Worm (Caenorhabditis elegans) whole organism, L4 larva: ENCODE data around the gene twk-20.

Source experiments
- F10B5.3 ChIP-seq: sonication (generic microtip); optimal IDR thresholded peaks from 2 replicates; lab custom pipeline; 2016; ENCODE audit warnings: mild to moderate bottlenecking, missing genetic modification characterization, missing compliant biosample characterization
- F26F4.8 ChIP-seq: fragments of 200-800 bp; sonication (Bioruptor generic); conservative IDR thresholded peaks from 2 replicates; pipeline ENCODE4 v1.3.6; 2022; ENCODE audit warnings: missing genetic modification characterization, missing compliant biosample characterization
- F37D6.2 ChIP-seq: sonication (generic microtip); optimal IDR thresholded peaks from 2 replicates; lab custom pipeline; 2016; ENCODE audit warnings: mild to moderate bottlenecking, missing genetic modification characterization, missing compliant biosample characterization
- T20F7.1 ChIP-seq: fragments of 200-800 bp; sonication (Bioruptor generic); optimal IDR thresholded peaks from 2 replicates; lab custom pipeline; 2018; ENCODE audit warnings: mild to moderate bottlenecking, missing genetic modification characterization, missing compliant biosample characterization
- aha-1 ChIP-seq: fragments of 150-350 bp; peaks from one replicate; lab custom pipeline; 2014; ENCODE audit warnings: missing biosample characterization, missing genetic modification characterization
- aly-2 ChIP-seq: sonication (generic microtip); optimal IDR thresholded peaks from 2 replicates; lab custom pipeline; 2018; ENCODE audit warnings: missing biosample characterization, missing genetic modification characterization
- ctbp-1 ChIP-seq: fragments of 200-800 bp; sonication (Bioruptor generic); IDR thresholded peaks from 2 replicates; pipeline ENCODE4 v1.3.6; 2022; ENCODE audit warnings: missing genetic modification reagents, missing genetic modification characterization, missing compliant biosample characterization
- daf-16 ChIP-seq, 3 experiments: sonication (generic microtip); optimal IDR thresholded peaks; 2 replicates each; lab custom pipeline; 2016 to 2017; ENCODE audit warnings: missing genetic modification characterization in 3 of 3, missing genetic modification reagents in 3 of 3, mild to moderate bottlenecking in 2 of 3, missing compliant biosample characterization in 2 of 3, missing biosample characterization in 1 of 3, moderate library complexity in 1 of 3
- daf-19 ChIP-seq: fragments of 200-800 bp; sonication (Bioruptor generic); conservative IDR thresholded peaks from 2 replicates; pipeline ENCODE4 v1.3.6; 2022; ENCODE audit warnings: missing genetic modification characterization, missing compliant biosample characterization
- dmd-6 ChIP-seq: fragments of 200-800 bp; sonication (Bioruptor generic); IDR thresholded peaks from 2 replicates; pipeline ENCODE4 v1.3.6; 2022; ENCODE audit warnings: missing genetic modification reagents, missing genetic modification characterization, missing compliant biosample characterization
- dve-1 ChIP-seq: sonication (generic microtip); optimal IDR thresholded peaks from 2 replicates; lab custom pipeline; 2017; ENCODE audit warnings: antibody characterized with exemption, mild to moderate bottlenecking, missing genetic modification characterization, missing compliant biosample characterization; ENCODE audit not compliant: insufficient read depth
- egl-43 ChIP-seq: fragments of 200-800 bp; sonication (Bioruptor generic); IDR thresholded peaks from 2 replicates; pipeline ENCODE4 v1.3.6; 2022; ENCODE audit warnings: missing genetic modification reagents, missing genetic modification characterization, missing compliant biosample characterization
- fkh-10 ChIP-seq: fragments of 150-350 bp; optimal IDR thresholded peaks from 2 replicates; lab custom pipeline; 2014; ENCODE audit warnings: missing biosample characterization, missing genetic modification reagents, missing genetic modification characterization
- gei-8 ChIP-seq: fragments of 200-800 bp; sonication (Bioruptor generic); optimal IDR thresholded peaks from 2 replicates; lab custom pipeline; 2018; ENCODE audit warnings: mild to moderate bottlenecking, missing genetic modification characterization, missing compliant biosample characterization
- hif-1 ChIP-seq, 2 experiments: sonication (generic microtip); optimal IDR thresholded peaks; 2 replicates each; lab custom pipeline; 2016 to 2017; ENCODE audit warnings: missing compliant biosample characterization in 2 of 2, missing genetic modification characterization in 2 of 2, missing genetic modification reagents in 2 of 2, missing genotype in 2 of 2, mild to moderate bottlenecking in 1 of 2
- hlh-11 ChIP-seq: fragments of 200-800 bp; sonication (Bioruptor generic); optimal IDR thresholded peaks from 2 replicates; lab custom pipeline; 2018; ENCODE audit warnings: mild to moderate bottlenecking, missing genetic modification characterization, missing compliant biosample characterization
- hlh-30 ChIP-seq: sonication (generic microtip); optimal IDR thresholded peaks from 2 replicates; lab custom pipeline; 2017; ENCODE audit warnings: antibody characterized with exemption, mild to moderate bottlenecking, missing genetic modification characterization, missing compliant biosample characterization; ENCODE audit not compliant: insufficient read depth
- hmg-1.1 ChIP-seq: fragments of 200-800 bp; sonication (Bioruptor generic); IDR thresholded peaks from 2 replicates; pipeline ENCODE4 v1.3.6; 2022; ENCODE audit warnings: missing genetic modification reagents, missing genetic modification characterization, missing compliant biosample characterization
- jun-1 ChIP-seq: fragments of 150-350 bp; optimal IDR thresholded peaks from 2 replicates; lab custom pipeline; 2014; ENCODE audit warnings: missing biosample characterization, missing genetic modification reagents, missing genetic modification characterization
- lin-13 ChIP-seq: fragments of 150-350 bp; optimal IDR thresholded peaks from 2 replicates; lab custom pipeline; 2014; ENCODE audit warnings: missing biosample characterization, missing genetic modification reagents, missing genetic modification characterization
- lin-29 ChIP-seq: fragments of 200-800 bp; sonication (Bioruptor generic); IDR thresholded peaks from 2 replicates; pipeline ENCODE4 v1.3.6; 2022; ENCODE audit warnings: missing genetic modification reagents, missing genetic modification characterization, missing compliant biosample characterization
- lsy-2 ChIP-seq, 2 experiments: fragments of 150-350 bp in 1 of 2; sonication (generic microtip) in 1 of 2; optimal IDR thresholded peaks; 2 replicates each; lab custom pipeline; 2014 to 2017; ENCODE audit warnings: missing biosample characterization in 2 of 2, missing genetic modification characterization in 2 of 2
- mdl-1 ChIP-seq, 2 experiments: fragments of 150-350 bp in 1 of 2; sonication (generic microtip) in 1 of 2; optimal IDR thresholded peaks; 2 replicates each; lab custom pipeline; 2014 to 2017; ENCODE audit warnings: missing biosample characterization in 2 of 2, missing genetic modification characterization in 2 of 2
- mes-2 ChIP-seq: sonication (generic microtip); optimal IDR thresholded peaks from 2 replicates; lab custom pipeline; 2016; ENCODE audit warnings: missing genotype, mild to moderate bottlenecking, missing genetic modification characterization, missing compliant biosample characterization; ENCODE audit not compliant: poor library complexity, severe bottlenecking
- mxl-3 ChIP-seq: fragments of 200-800 bp; sonication (Bioruptor generic); optimal IDR thresholded peaks from 2 replicates; lab custom pipeline; 2018; ENCODE audit warnings: mild to moderate bottlenecking, missing genetic modification characterization, missing compliant biosample characterization
- nhr-11 ChIP-seq: fragments of 150-350 bp; optimal IDR thresholded peaks from 2 replicates; lab custom pipeline; 2014; ENCODE audit warnings: missing biosample characterization, missing genetic modification characterization
- nhr-111 ChIP-seq: fragments of 200-800 bp; sonication (Bioruptor generic); optimal IDR thresholded peaks from 2 replicates; lab custom pipeline; 2018; ENCODE audit warnings: mild to moderate bottlenecking, missing genetic modification characterization, missing compliant biosample characterization
- nhr-25 ChIP-seq: sonication (generic microtip); optimal IDR thresholded peaks from 2 replicates; lab custom pipeline; 2017; ENCODE audit warnings: missing genetic modification characterization, mild to moderate bottlenecking, missing compliant biosample characterization, antibody characterized with exemption, moderate library complexity, borderline replicate concordance; ENCODE audit not compliant: insufficient read depth
- nhr-28 ChIP-seq: fragments of 150-350 bp; optimal IDR thresholded peaks from 2 replicates; lab custom pipeline; 2014; ENCODE audit warnings: missing biosample characterization, missing genetic modification characterization
- nhr-41 ChIP-seq: fragments of 200-800 bp; sonication (Bioruptor generic); IDR thresholded peaks from 2 replicates; pipeline ENCODE4 v1.3.6; 2022; ENCODE audit warnings: missing genetic modification reagents, missing genetic modification characterization, missing compliant biosample characterization
- nhr-6 ChIP-seq: fragments of 150-350 bp; optimal IDR thresholded peaks from 2 replicates; lab custom pipeline; 2014; ENCODE audit warnings: missing biosample characterization, missing genetic modification characterization
- nhr-76 ChIP-seq: fragments of 150-350 bp; optimal IDR thresholded peaks from 2 replicates; lab custom pipeline; 2014; ENCODE audit warnings: missing biosample characterization, missing genetic modification characterization
- nhr-77 ChIP-seq: fragments of 150-350 bp; optimal IDR thresholded peaks from 2 replicates; lab custom pipeline; 2014; ENCODE audit warnings: missing biosample characterization, missing genetic modification characterization
- php-3 ChIP-seq: fragments of 200-800 bp; sonication (Bioruptor generic); IDR thresholded peaks from 2 replicates; pipeline ENCODE4 v1.3.6; 2022; ENCODE audit warnings: missing genetic modification reagents, missing genetic modification characterization, missing compliant biosample characterization
- pqm-1 ChIP-seq: sonication (generic microtip); optimal IDR thresholded peaks from 2 replicates; lab custom pipeline; 2017; ENCODE audit warnings: missing biosample characterization, missing genetic modification characterization
- rbr-2 ChIP-seq: sonication (generic microtip); optimal IDR thresholded peaks from 2 replicates; lab custom pipeline; 2016; ENCODE audit warnings: missing genotype, missing genetic modification characterization, missing compliant biosample characterization
- set-16 ChIP-seq: fragments of 200-800 bp; sonication (Bioruptor generic); IDR thresholded peaks from 2 replicates; pipeline ENCODE4 v1.3.6; 2022; ENCODE audit warnings: missing genetic modification reagents, missing genetic modification characterization, missing compliant biosample characterization
- spr-1 ChIP-seq: sonication (generic microtip); optimal IDR thresholded peaks from 2 replicates; lab custom pipeline; 2016; ENCODE audit warnings: mild to moderate bottlenecking, missing genetic modification characterization, missing compliant biosample characterization
- tag-97 ChIP-seq: fragments of 200-800 bp; sonication (Bioruptor generic); IDR thresholded peaks from 2 replicates; pipeline ENCODE4 v1.3.6; 2022; ENCODE audit warnings: missing genetic modification characterization, missing compliant biosample characterization
- tra-1 ChIP-seq: fragments of 200-800 bp; sonication (Bioruptor generic); IDR thresholded peaks from 2 replicates; pipeline ENCODE4 v1.3.6; 2022; ENCODE audit warnings: missing genetic modification reagents, missing genetic modification characterization, missing compliant biosample characterization
- unc-62 ChIP-seq, 3 experiments: fragments of 150-350 bp in 1 of 3; sonication (generic microtip); optimal IDR thresholded peaks in 2 of 3; peaks in 1 of 3; 1 replicate in 1 of 3; 2 replicates in 2 of 3; lab custom pipeline; 2014 to 2017; ENCODE audit warnings: missing biosample characterization in 3 of 3, missing genetic modification characterization in 3 of 3, missing genetic modification reagents in 3 of 3, missing genotype in 1 of 3
- zag-1 ChIP-seq: fragments of 150-350 bp; optimal IDR thresholded peaks from 2 replicates; lab custom pipeline; 2014; ENCODE audit warnings: missing biosample characterization, missing genetic modification characterization
- zip-11 ChIP-seq: fragments of 200-800 bp; sonication (Bioruptor generic); IDR thresholded peaks from 2 replicates; pipeline ENCODE4 v1.3.6; 2022; ENCODE audit warnings: missing genetic modification characterization, missing compliant biosample characterization

The twk-20 gene

ce11 chrX:13676892-13677291, 37.2 kb downstream of the twk-20 start, which contains the start of gene gck-4:
gck-4 (plus strand) TSS chrX:13677192.
- TF ChIP-seq hlh-30 (tag; lab: Kevin White, UChicago) (peak; percentile 5), aha-1 (tag; lab: Kevin White, UChicago) (peak; percentile 16), nhr-41 (no peak), nhr-28 (tag; lab: Kevin White, UChicago) (peak; percentile 55), zag-1 (tag; lab: Kevin White, UChicago) (no peak)

DNA sequence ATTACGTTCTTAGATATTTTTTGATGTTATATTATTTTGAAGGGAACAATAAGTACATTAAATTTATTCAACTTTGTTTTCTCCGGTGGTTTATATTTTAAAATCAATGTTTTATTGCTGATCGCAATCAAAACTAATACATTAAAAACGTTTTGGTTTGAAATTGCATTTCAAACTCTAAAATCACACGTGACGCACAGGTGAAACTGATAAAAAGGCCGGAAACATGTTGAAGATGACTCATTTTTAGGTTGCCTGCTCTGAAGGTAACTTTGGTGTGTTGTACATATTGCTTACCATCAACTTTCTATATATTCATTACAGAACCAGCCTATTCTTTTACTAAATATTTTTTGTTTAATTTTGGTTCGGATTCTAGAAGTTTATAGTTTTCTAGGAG, 46.0 kb downstream of the twk-20 start:
- TF ChIP-seq nhr-11 (tag; lab: Kevin White, UChicago) (no peak), aly-2 (tag; lab: Kevin White, UChicago) (no peak), nhr-6 (peak; percentile 46), hlh-11 (tag; lab: Kevin White, UChicago) (peak; percentile 28), daf-16 (GFP tag; optimal IDR thresholded peaks at IDR 0.05; lab: Kevin White, UChicago) (no peak), daf-16 (tag; optimal IDR thresholded peaks at IDR 0.05; lab: Kevin White, UChicago) (peak; percentile 60), mes-2 (no peak), zip-11 (GFP tag; lab: Robert Waterston, UW) (no peak), lin-13 (GFP tag; lab: Kevin White, UChicago) (no peak), mdl-1 (tag; optimal IDR thresholded peaks at IDR 0.05; lab: Kevin White, UChicago) (peak in 1 of 2 experiments; percentile 40), nhr-77 (tag; lab: Kevin White, UChicago) (peak; percentile 14), pqm-1 (tag; lab: Kevin White, UChicago) (peak; percentile 58), nhr-28 (tag; lab: Kevin White, UChicago) (peak; percentile 29), php-3 (peak; percentile 76), nhr-76 (tag; lab: Kevin White, UChicago) (no peak), dve-1 (peak; percentile 73), F26F4.8 (GFP tag; lab: Robert Waterston, UW) (no peak), hlh-30 (tag; lab: Kevin White, UChicago) (peak; percentile 44), dmd-6 (GFP tag; lab: Robert Waterston, UW) (peak; percentile 17; the same call in 1 of the 2 replicates)
- TF ChIP-seq, all 104 proteins: peak for 11

ce11 chrX:13687111-13687512, 47.4 kb downstream of the twk-20 start:
- peak; percentile 10 for TF ChIP-seq nhr-28 (tag; lab: Kevin White, UChicago)
- peak; percentile 7 for TF ChIP-seq nhr-25 (tag; lab: Kevin White, UChicago)
- peak; percentile 7 for TF ChIP-seq zag-1 (tag; lab: Kevin White, UChicago)
- peak; percentile 35; the same call in 1 of the 2 replicates for TF ChIP-seq set-16
- TF ChIP-seq rbr-2 (tag; lab: Kevin White, UChicago) = peak; percentile 76
- TF ChIP-seq jun-1 = peak; percentile 6
- peak; percentile 73 for TF ChIP-seq hlh-11 (tag; lab: Kevin White, UChicago)
- peak; percentile 83 for TF ChIP-seq hmg-1.1
- TF ChIP-seq mdl-1 (tag; optimal IDR thresholded peaks at IDR 0.05; lab: Kevin White, UChicago) = peak in 1 of 2 experiments; percentile 68
- TF ChIP-seq dve-1 = no peak
- TF ChIP-seq tag-97 = no peak
- TF ChIP-seq daf-19 (GFP tag; lab: Robert Waterston, UW) = no peak
- peak; percentile 81 for TF ChIP-seq mxl-3
- TF ChIP-seq lsy-2 (tag; optimal IDR thresholded peaks at IDR 0.05; lab: Kevin White, UChicago) = peak in 1 of 2 experiments; percentile 43
- TF ChIP-seq ctbp-1 (GFP tag; lab: Robert Waterston, UW) = 0 out of 2 replicates have a peak, but pooled peaks have one; percentile 50
- TF ChIP-seq egl-43 (GFP tag; lab: Robert Waterston, UW) = peak; percentile 75
- no peak for TF ChIP-seq nhr-111 (GFP tag; lab: Kevin White, UChicago)
- peak; percentile 44 for TF ChIP-seq spr-1
- peak; percentile 14 for TF ChIP-seq fkh-10 (GFP tag; lab: Kevin White, UChicago)
- peak; percentile 43 for TF ChIP-seq F37D6.2
- peak in 1 of 2 experiments; percentile 17 for TF ChIP-seq hif-1 (tag; optimal IDR thresholded peaks at IDR 0.05; lab: Kevin White, UChicago)
- TF ChIP-seq gei-8 (GFP tag; lab: Kevin White, UChicago) = no peak
- TF ChIP-seq dmd-6 (GFP tag; lab: Robert Waterston, UW) = peak; percentile 55
- no peak for TF ChIP-seq lin-29
- TF ChIP-seq T20F7.1 (GFP tag; lab: Kevin White, UChicago) = no peak
- no peak for TF ChIP-seq php-3
- TF ChIP-seq unc-62 (GFP tag; optimal IDR thresholded peaks at IDR 0.05 in 1 of 2; lab: Kevin White, UChicago) = peak in 1 of 2 experiments; percentile 98
- TF ChIP-seq unc-62 (tag; optimal IDR thresholded peaks at IDR 0.05; lab: Kevin White, UChicago) = no peak
- no peak for TF ChIP-seq daf-16 (GFP tag; optimal IDR thresholded peaks at IDR 0.05; lab: Kevin White, UChicago)
- TF ChIP-seq daf-16 (tag; optimal IDR thresholded peaks at IDR 0.05; lab: Kevin White, UChicago) = peak; percentile 27
- TF ChIP-seq tra-1 (GFP tag; lab: Robert Waterston, UW) = peak; percentile 27; the same call in 1 of the 2 replicates
- peak; percentile 58 for TF ChIP-seq hlh-30 (tag; lab: Kevin White, UChicago)
- TF ChIP-seq F10B5.3 = peak; percentile 59
- TF ChIP-seq lin-13 (GFP tag; lab: Kevin White, UChicago) = peak; percentile 35
